Worm (Caenorhabditis elegans): ENCODE results near the gene C04B4.5.

C04B4.5 gene

DNA sequence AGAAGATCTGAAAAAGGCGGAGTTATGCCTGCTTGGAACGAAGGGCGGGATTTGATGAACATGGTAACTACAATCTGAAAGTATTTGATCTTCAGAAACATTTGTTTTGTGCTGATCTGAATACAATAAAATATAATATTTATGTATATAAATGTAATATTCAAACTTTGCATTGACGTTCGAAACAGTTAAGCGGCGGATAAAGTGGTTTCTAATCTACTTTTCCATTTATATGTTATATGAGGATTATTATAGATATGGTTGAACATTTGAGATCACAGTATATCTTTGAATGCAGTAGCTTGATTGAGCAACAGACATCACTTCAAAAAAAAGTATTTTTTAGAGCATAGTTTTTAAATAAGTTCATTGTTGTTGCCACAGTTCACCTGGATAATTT, 14.3 kb downstream of the C04B4.5 start, which contains the start of gene H19J13.2:
H19J13.2 (minus strand) TSS at position 101 of the 400 bp plus-strand sequence.
- TF ChIP-seq somi-1 (GFP tag; optimal IDR thresholded peaks at IDR 0.05): no peak
- no peak for TF ChIP-seq Y53F4B.3 (GFP tag; IDR thresholded peaks at IDR 0.05)
- TF ChIP-seq chd-7 (tag; optimal IDR thresholded peaks at IDR 0.05): no peak
- no peak for TF ChIP-seq ccch-3 (GFP tag; optimal IDR thresholded peaks at IDR 0.05)
- no peak for TF ChIP-seq ekl-4 (GFP tag; IDR thresholded peaks at IDR 0.05)
- no peak for TF ChIP-seq efl-1 (GFP tag; optimal IDR thresholded peaks at IDR 0.05)
- TF ChIP-seq K11D2.4 (GFP tag; IDR thresholded peaks at IDR 0.05): no peak
- no peak for TF ChIP-seq lin-40 (tag; optimal IDR thresholded peaks at IDR 0.05)
- TF ChIP-seq mes-4 (tag; optimal IDR thresholded peaks at IDR 0.05): no peak
- no peak for TF ChIP-seq ama-1 (optimal IDR thresholded peaks at IDR 0.05)
- no peak for TF ChIP-seq ama-1 (GFP tag; optimal IDR thresholded peaks at IDR 0.05)
- TF ChIP-seq C06A6.2 (GFP tag; conservative IDR thresholded peaks at IDR 0.05): no peak
- no peak for TF ChIP-seq xnd-1 (tag; optimal IDR thresholded peaks at IDR 0.05)
- no peak for TF ChIP-seq ceh-58 (GFP tag; IDR thresholded peaks at IDR 0.05)
- TF ChIP-seq F23B12.7 (tag; optimal IDR thresholded peaks at IDR 0.05; ENCODE audit: insufficient read depth): no peak
- TF ChIP-seq unc-130 (GFP tag; optimal IDR thresholded peaks at IDR 0.05): no peak
- TF ChIP-seq lir-1 (GFP tag; conservative IDR thresholded peaks at IDR 0.05): no peak
- TF ChIP-seq aptf-2 (GFP tag; conservative IDR thresholded peaks at IDR 0.05): no peak

DNA sequence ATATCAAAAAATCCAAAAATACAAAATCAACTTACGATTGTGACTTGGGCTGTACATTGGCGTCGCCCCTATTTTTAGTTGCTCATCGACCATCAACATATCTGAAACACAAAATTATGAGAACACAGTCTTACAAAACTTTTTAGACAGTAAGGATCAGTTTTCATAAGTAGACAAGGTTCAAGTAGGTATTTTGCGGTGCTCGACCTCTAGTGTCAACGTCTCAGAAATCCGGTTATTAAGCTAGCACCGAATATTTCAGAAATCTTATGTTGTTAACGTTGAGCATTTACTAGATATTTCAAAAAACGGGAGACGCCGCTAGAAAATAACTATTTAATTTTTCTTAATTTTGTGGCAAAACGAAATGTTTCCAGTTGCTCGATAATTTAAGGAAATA, 17.3 kb downstream of the C04B4.5 start, which contains the start of gene otpl-8:
otpl-8 (minus strand) TSS at position 101 of the 400 bp plus-strand sequence.
- TF ChIP-seq madf-3 (GFP tag; IDR thresholded peaks at IDR 0.05): no peak
- TF ChIP-seq nhr-120 (GFP tag; IDR thresholded peaks at IDR 0.05): no peak
- no peak for TF ChIP-seq ztf-22 (GFP tag; optimal IDR thresholded peaks at IDR 0.05)
- TF ChIP-seq cebp-2 (GFP tag; IDR thresholded peaks at IDR 0.05): no peak
- TF ChIP-seq chd-7 (tag; optimal IDR thresholded peaks at IDR 0.05): no peak
- no peak for TF ChIP-seq zim-3 (tag; optimal IDR thresholded peaks at IDR 0.05)
- TF ChIP-seq nfya-1 (tag; optimal IDR thresholded peaks at IDR 0.05; ENCODE audit: borderline replicate concordance, insufficient read depth): no peak
- no peak for TF ChIP-seq xnd-1 (tag; optimal IDR thresholded peaks at IDR 0.05)
- no peak for TF ChIP-seq mcd-1 (GFP tag; IDR thresholded peaks at IDR 0.05)
- TF ChIP-seq ceh-91 (GFP tag; IDR thresholded peaks at IDR 0.05): no peak

DNA sequence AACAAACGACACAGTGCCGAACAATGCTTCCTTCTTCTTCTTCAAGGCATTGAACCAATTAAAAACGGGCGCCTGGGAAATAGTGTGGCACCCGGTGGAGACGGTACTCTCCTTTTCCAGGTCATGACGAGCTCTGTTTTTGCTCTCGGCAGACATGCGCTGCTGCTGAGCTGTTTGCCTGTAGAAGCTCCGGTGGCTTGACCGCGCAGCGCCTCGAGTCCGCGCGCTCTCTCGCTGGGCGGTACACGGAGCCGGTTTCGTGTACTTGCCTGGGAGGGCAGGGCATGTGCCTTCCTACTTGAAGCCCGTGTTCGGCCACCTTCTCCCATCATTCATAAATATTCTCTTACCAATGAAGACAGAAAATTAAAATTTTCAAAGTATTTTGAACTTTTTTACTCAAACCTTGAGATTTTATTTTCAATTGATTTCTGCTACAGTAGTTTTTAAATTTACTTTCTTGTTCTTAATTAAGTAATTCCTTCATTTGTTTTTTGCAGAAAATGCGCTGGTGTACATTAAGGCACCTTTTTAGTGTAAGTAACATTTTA, 27.7 kb downstream of the C04B4.5 start, which contains the start of gene E01G6.1:
E01G6.1 (plus strand) TSS at position 501 of the 551 bp plus-strand sequence.
- TF ChIP-seq egrh-3 (GFP tag; IDR thresholded peaks at IDR 0.05) (peak; percentile 62; the same call in 1 of the 2 replicates), zfh-2 (GFP tag; conservative IDR thresholded peaks at IDR 0.05) (peak; percentile 91), F39B2.1 (GFP tag; IDR thresholded peaks at IDR 0.05) (no peak), F52B5.7 (tag; optimal IDR thresholded peaks at IDR 0.05) (no peak), gei-17 (GFP tag; optimal IDR thresholded peaks at IDR 0.05) (no peak), ama-1 (optimal IDR thresholded peaks at IDR 0.05) (no peak), ama-1 (GFP tag; optimal IDR thresholded peaks at IDR 0.05) (no peak)

DNA sequence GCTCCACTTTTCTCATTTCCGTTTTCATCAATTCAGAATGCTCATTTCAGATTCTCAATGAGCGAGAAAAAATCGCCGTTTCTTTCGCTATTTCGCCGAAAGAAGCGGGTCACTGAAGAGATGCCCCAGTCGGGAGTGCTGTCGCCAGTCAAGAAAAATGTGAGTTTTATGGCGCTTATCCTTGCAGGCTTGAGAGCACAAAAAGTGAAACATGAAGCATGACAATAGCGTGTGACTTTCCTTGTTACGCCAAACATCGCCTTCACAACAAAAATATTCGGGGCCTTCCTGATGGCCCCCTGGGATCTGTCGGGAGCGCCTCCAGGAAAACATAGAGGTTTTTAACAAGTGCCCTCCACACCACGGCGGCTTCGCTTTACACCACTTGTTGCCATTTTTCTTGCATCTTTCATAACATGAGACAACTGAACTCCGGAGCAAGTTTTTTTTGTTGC, 31.5 kb downstream of the C04B4.5 start, which contains the start of gene E01G6.2:
E01G6.2 (plus strand) TSS at position 51 of the 455 bp plus-strand sequence.
- TF ChIP-seq snpc-1.3 (tag; optimal IDR thresholded peaks at IDR 0.05; ENCODE audit: insufficient read depth) (no peak), gei-17 (GFP tag; optimal IDR thresholded peaks at IDR 0.05) (no peak), K12H6.12 (tag; optimal IDR thresholded peaks at IDR 0.05) (no peak), zfh-2 (GFP tag; conservative IDR thresholded peaks at IDR 0.05) (peak; percentile 50), unc-130 (GFP tag; optimal IDR thresholded peaks at IDR 0.05) (no peak), ztf-6 (GFP tag; IDR thresholded peaks at IDR 0.05) (no peak), hlh-26 (GFP tag; conservative IDR thresholded peaks at IDR 0.05) (no peak), die-1 (tag; optimal IDR thresholded peaks at IDR 0.05) (no peak)
